Worm (Caenorhabditis elegans) whole organism, L2 larva: Measurements from ENCODE around the gene T27E4.5.

ENCODE experiments used
- ama-1 ChIP-seq: fragments of 150-350 bp; optimal IDR thresholded peaks from 2 replicates; lab custom pipeline; 2018; ENCODE audit warnings: inconsistent platforms
- crh-2 ChIP-seq: sonication (generic microtip); optimal IDR thresholded peaks from 2 replicates; lab custom pipeline; 2017; ENCODE audit warnings: missing biosample characterization, missing genetic modification characterization
- lin-11 ChIP-seq: fragments of 150-350 bp; sonication (generic microtip); optimal IDR thresholded peaks from 2 replicates; lab custom pipeline; 2014; ENCODE audit warnings: missing biosample characterization, missing genetic modification characterization, inconsistent platforms, mixed read lengths
- lsy-2 ChIP-seq, 2 experiments: fragments of 150-350 bp in 1 of 2; sonication (generic microtip) in 1 of 2; optimal IDR thresholded peaks; 2 replicates each; lab custom pipeline; 2014 to 2017; ENCODE audit warnings: missing biosample characterization in 2 of 2, missing genetic modification characterization in 2 of 2
- nhr-11 ChIP-seq: fragments of 150-350 bp; optimal IDR thresholded peaks from 2 replicates; lab custom pipeline; 2014; ENCODE audit warnings: missing biosample characterization, missing genetic modification characterization
- nhr-12 ChIP-seq: fragments of 150-350 bp; optimal IDR thresholded peaks from 2 replicates; lab custom pipeline; 2014; ENCODE audit warnings: missing biosample characterization, missing genetic modification characterization
- snpc-4 ChIP-seq: fragments of 150-350 bp; optimal IDR thresholded peaks from 2 replicates; lab custom pipeline; 2014; ENCODE audit warnings: missing biosample characterization, missing genetic modification characterization
- unc-55 ChIP-seq: fragments of 150-350 bp; sonication (generic microtip); optimal IDR thresholded peaks from 3 replicates; lab custom pipeline; 2014; ENCODE audit warnings: missing biosample characterization, missing genetic modification reagents, missing genetic modification characterization
- unc-62 ChIP-seq: fragments of 150-350 bp; optimal IDR thresholded peaks from 2 replicates; lab custom pipeline; 2014; ENCODE audit warnings: missing biosample characterization, missing genetic modification reagents, missing genetic modification characterization

ce11 chrV:9108219-9108618, 38.6 kb upstream of the T27E4.5 start, which contains the start of gene F21C10.18:
- no peak for TF ChIP-seq lin-11 (tag; lab: Kevin White, UChicago)
- TF ChIP-seq crh-2: no peak
- TF ChIP-seq lsy-2 (tag; optimal IDR thresholded peaks at IDR 0.05; lab: Kevin White, UChicago): no peak
- no peak for TF ChIP-seq unc-55 (GFP tag; lab: Kevin White, UChicago)
- TF ChIP-seq unc-62 (GFP tag; lab: Kevin White, UChicago): no peak
- no peak for TF ChIP-seq ama-1 (lab: Kevin White, UChicago)
- no peak for TF ChIP-seq nhr-11 (tag; lab: Kevin White, UChicago)
- no peak for TF ChIP-seq nhr-12
- TF ChIP-seq snpc-4 (tag; lab: Kevin White, UChicago): no peak
